Fruit fly (Drosophila melanogaster) whole organism, embryonic: ENCODE data around the gene CG12078.

ENCODE experiments used
- B-H1 ChIP-seq: fragments of 200-800 bp; sonication (Bioruptor generic); IDR thresholded peaks from 3 replicates; pipeline ENCODE4 v1.3.6; 2022; ENCODE audit warnings: missing biosample characterization, missing genetic modification characterization
- Bteb2 ChIP-seq: fragments of 200-800 bp; sonication (Bioruptor generic); optimal IDR thresholded peaks from 2 replicates; lab custom pipeline; 2016; ENCODE audit warnings: missing biosample characterization, missing genetic modification characterization
- CG10959 ChIP-seq: fragments of 200-800 bp; sonication (Bioruptor generic); IDR thresholded peaks from 2 replicates; pipeline ENCODE4 v1.3.6; 2022; ENCODE audit warnings: missing biosample characterization, missing genetic modification characterization
- CG11085 ChIP-seq: fragments of 200-800 bp; sonication (Bioruptor generic); IDR thresholded peaks from 2 replicates; pipeline ENCODE4 v1.3.6; 2022; ENCODE audit warnings: missing biosample characterization, missing genetic modification characterization
- CG11093 ChIP-seq: fragments of 200-800 bp; sonication (Bioruptor generic); IDR thresholded peaks from 3 replicates; pipeline ENCODE4 v1.3.6; 2022; ENCODE audit warnings: missing biosample characterization, missing genetic modification characterization
- CG11247 ChIP-seq: fragments of 200-800 bp; sonication (Bioruptor generic); IDR thresholded peaks from 2 replicates; pipeline ENCODE4 v1.3.6; 2022; ENCODE audit warnings: missing biosample characterization, missing genetic modification characterization
- CG11723 ChIP-seq: fragments of 200-800 bp; sonication (Bioruptor generic); optimal IDR thresholded peaks from 2 replicates; lab custom pipeline; 2017; ENCODE audit warnings: missing biosample characterization, mild to moderate bottlenecking, missing genetic modification characterization
- CG13424 ChIP-seq: fragments of 200-800 bp; sonication (Bioruptor generic); optimal IDR thresholded peaks from 2 replicates; lab custom pipeline; 2019; ENCODE audit warnings: missing biosample characterization, mild to moderate bottlenecking, missing genetic modification characterization, moderate library complexity
- CG1529 ChIP-seq: fragments of 200-800 bp; sonication (Bioruptor generic); optimal IDR thresholded peaks from 3 replicates; lab custom pipeline; 2018; ENCODE audit warnings: missing biosample characterization, missing genetic modification characterization
- CG17359 ChIP-seq: fragments of 200-800 bp; sonication (Bioruptor generic); optimal IDR thresholded peaks from 3 replicates; lab custom pipeline; 2018; ENCODE audit warnings: missing biosample characterization, mild to moderate bottlenecking, missing genetic modification characterization, moderate library complexity
- CG1792 ChIP-seq: fragments of 200-800 bp; sonication (Bioruptor generic); optimal IDR thresholded peaks from 2 replicates; lab custom pipeline; 2016; ENCODE audit warnings: missing biosample characterization, missing genetic modification characterization
- CG2678 ChIP-seq: fragments of 200-800 bp; sonication (Bioruptor generic); optimal IDR thresholded peaks from 3 replicates; lab custom pipeline; 2019; ENCODE audit warnings: missing biosample characterization, mild to moderate bottlenecking, missing genetic modification characterization, moderate library complexity
- CG2712 ChIP-seq: fragments of 200-800 bp; optimal IDR thresholded peaks from 3 replicates; lab custom pipeline; 2019; ENCODE audit warnings: missing biosample characterization, mild to moderate bottlenecking, missing genetic modification characterization, moderate library complexity
- CG30403 ChIP-seq: fragments of 200-800 bp; sonication (Bioruptor generic); optimal IDR thresholded peaks from 3 replicates; lab custom pipeline; 2016; ENCODE audit warnings: missing biosample characterization, missing genetic modification characterization
- CG4404 ChIP-seq: fragments of 200-800 bp; sonication (Bioruptor generic); IDR thresholded peaks from 2 replicates; pipeline ENCODE4 v1.3.6; 2022; ENCODE audit warnings: missing biosample characterization, missing genetic modification characterization
- CG5180 ChIP-seq: fragments of 200-800 bp; sonication (Bioruptor generic); optimal IDR thresholded peaks from 3 replicates; lab custom pipeline; 2017; ENCODE audit warnings: missing biosample characterization, missing genetic modification characterization, mild to moderate bottlenecking, moderate library complexity, missing genetic modification reagents
- CG5245 ChIP-seq: fragments of 200-800 bp; sonication (Bioruptor generic); optimal IDR thresholded peaks from 3 replicates; lab custom pipeline; 2016; ENCODE audit warnings: missing biosample characterization, missing genetic modification characterization
- CG7357 ChIP-seq: fragments of 200-800 bp; sonication (Bioruptor generic); IDR thresholded peaks from 3 replicates; pipeline ENCODE4 v1.3.6; 2022; ENCODE audit warnings: missing biosample characterization, missing genetic modification characterization
- CG9727 ChIP-seq: fragments of 200-800 bp; sonication (Bioruptor generic); optimal IDR thresholded peaks from 3 replicates; lab custom pipeline; 2017; ENCODE audit warnings: missing biosample characterization, mild to moderate bottlenecking, missing genetic modification characterization
- CG9817 ChIP-seq: fragments of 200-800 bp; sonication (Bioruptor generic); optimal IDR thresholded peaks from 2 replicates; lab custom pipeline; 2018; ENCODE audit warnings: missing biosample characterization, mild to moderate bottlenecking, missing genetic modification characterization, moderate library complexity
- D ChIP-seq, 2 experiments: fragments of 200-800 bp in 1 of 2; fragments of >200 bp in 1 of 2; sonication (Bioruptor generic) in 1 of 2; optimal IDR thresholded peaks; 2 replicates in 1 of 2; 3 replicates in 1 of 2; lab custom pipeline; 2017; ENCODE audit warnings: mild to moderate bottlenecking in 1 of 2, missing biosample characterization in 1 of 2, missing genetic modification characterization in 1 of 2, missing genetic modification reagents in 1 of 2
- Doc2 ChIP-seq: fragments of 200-800 bp; sonication (Bioruptor generic); IDR thresholded peaks from 2 replicates; pipeline ENCODE4 v1.3.6; 2022; ENCODE audit warnings: missing biosample characterization, missing genetic modification characterization
- Drgx ChIP-seq: fragments of 200-800 bp; sonication (Bioruptor generic); IDR thresholded peaks from 2 replicates; pipeline ENCODE4 v1.3.6; 2022; ENCODE audit warnings: missing biosample characterization, missing genetic modification characterization
- HLHmδ ChIP-seq: fragments of 200-800 bp; sonication (Bioruptor generic); optimal IDR thresholded peaks from 2 replicates; lab custom pipeline; 2018; ENCODE audit warnings: missing biosample characterization, mild to moderate bottlenecking, missing genetic modification characterization, moderate library complexity
- Hr3 ChIP-seq: fragments of 200-800 bp; sonication (Bioruptor generic); optimal IDR thresholded peaks from 3 replicates; lab custom pipeline; 2016; ENCODE audit warnings: missing biosample characterization, missing genetic modification characterization
- Hsf ChIP-seq: fragments of 200-800 bp; sonication (Bioruptor generic); optimal IDR thresholded peaks from 3 replicates; lab custom pipeline; 2016; ENCODE audit warnings: missing biosample characterization, missing genetic modification characterization
- NfI ChIP-seq: fragments of 200-800 bp; sonication (Bioruptor generic); optimal IDR thresholded peaks from 3 replicates; lab custom pipeline; 2018; ENCODE audit warnings: missing biosample characterization, mild to moderate bottlenecking, missing genetic modification characterization, moderate library complexity
- PHDP ChIP-seq: fragments of 200-800 bp; sonication (Bioruptor generic); optimal IDR thresholded peaks from 3 replicates; lab custom pipeline; 2018; ENCODE audit warnings: missing biosample characterization, mild to moderate bottlenecking, missing genetic modification characterization, moderate library complexity
- Poxn ChIP-seq: fragments of 200-800 bp; sonication (Bioruptor generic); IDR thresholded peaks from 2 replicates; pipeline ENCODE4 v1.3.6; 2022; ENCODE audit warnings: missing biosample characterization, missing genetic modification characterization
- Tbp ChIP-seq: fragments of >200 bp; optimal IDR thresholded peaks from 2 replicates; lab custom pipeline; 2018; ENCODE audit warnings: missing biosample characterization, missing genetic modification characterization
- ci ChIP-seq: fragments of 200-800 bp; sonication (Bioruptor generic); IDR thresholded peaks from 3 replicates; pipeline ENCODE4 v1.3.6; 2022; ENCODE audit warnings: missing biosample characterization, missing genetic modification characterization
- cwo ChIP-seq: fragments of 200-800 bp; sonication (Bioruptor generic); optimal IDR thresholded peaks from 3 replicates; lab custom pipeline; 2017; ENCODE audit warnings: missing biosample characterization, missing genetic modification characterization, mild to moderate bottlenecking, moderate library complexity, missing genetic modification reagents
- emc ChIP-seq: fragments of 200-800 bp; sonication (Bioruptor generic); optimal IDR thresholded peaks from 2 replicates; lab custom pipeline; 2016; ENCODE audit warnings: missing biosample characterization, missing genetic modification characterization
- ems ChIP-seq: fragments of 200-800 bp; sonication (Bioruptor generic); optimal IDR thresholded peaks from 3 replicates; lab custom pipeline; 2016; ENCODE audit warnings: missing biosample characterization, missing genetic modification characterization
- fru ChIP-seq: fragments of >200 bp; optimal IDR thresholded peaks from 2 replicates; lab custom pipeline; 2017
- ftz-f1 ChIP-seq: fragments of 200-800 bp; sonication (Bioruptor generic); optimal IDR thresholded peaks from 2 replicates; lab custom pipeline; 2016; ENCODE audit warnings: missing biosample characterization, missing genetic modification characterization
- gem ChIP-seq: fragments of 200-800 bp; sonication (Bioruptor generic); optimal IDR thresholded peaks from 2 replicates; lab custom pipeline; 2019; ENCODE audit warnings: missing biosample characterization, mild to moderate bottlenecking, missing genetic modification characterization, moderate library complexity
- gfzf ChIP-seq: fragments of 200-800 bp; sonication (Bioruptor generic); optimal IDR thresholded peaks from 2 replicates; lab custom pipeline; 2016; ENCODE audit warnings: missing biosample characterization, mild to moderate bottlenecking, missing genetic modification characterization, moderate library complexity
- jumu ChIP-seq: fragments of 200-800 bp; sonication (Bioruptor generic); optimal IDR thresholded peaks from 3 replicates; lab custom pipeline; 2016; ENCODE audit warnings: missing biosample characterization, missing genetic modification characterization
- lbe ChIP-seq: fragments of 200-800 bp; sonication (Bioruptor generic); optimal IDR thresholded peaks from 2 replicates; lab custom pipeline; 2016; ENCODE audit warnings: missing biosample characterization, mild to moderate bottlenecking, missing genetic modification characterization
- mirr ChIP-seq: fragments of 200-800 bp; sonication (Bioruptor generic); optimal IDR thresholded peaks from 3 replicates; lab custom pipeline; 2018; ENCODE audit warnings: missing biosample characterization, mild to moderate bottlenecking, missing genetic modification characterization
- nom ChIP-seq: fragments of 200-800 bp; sonication (Bioruptor generic); optimal IDR thresholded peaks from 2 replicates; lab custom pipeline; 2017; ENCODE audit warnings: missing biosample characterization, missing genetic modification characterization, mild to moderate bottlenecking, moderate library complexity, missing genetic modification reagents
- org-1 ChIP-seq: fragments of 200-800 bp; sonication (Bioruptor generic); optimal IDR thresholded peaks from 2 replicates; lab custom pipeline; 2017; ENCODE audit warnings: missing biosample characterization, missing genetic modification characterization
- prd ChIP-seq, 3 experiments: fragments of >200 bp in 2 of 3; fragments of 200-800 bp in 1 of 3; sonication (Bioruptor generic) in 1 of 3; optimal IDR thresholded peaks in 2 of 3; IDR thresholded peaks in 1 of 3; 2 replicates in 2 of 3; 3 replicates in 1 of 3; pipeline versions ENCODE4 v1.3.6 to Lab custom; 2017 to 2022; ENCODE audit warnings: missing biosample characterization in 1 of 3, missing genetic modification characterization in 1 of 3
- ro ChIP-seq: fragments of 200-800 bp; sonication (Bioruptor generic); IDR thresholded peaks from 2 replicates; pipeline ENCODE4 v1.3.6; 2022; ENCODE audit warnings: missing biosample characterization, missing genetic modification characterization
- salm ChIP-seq: fragments of 200-800 bp; sonication (Bioruptor generic); optimal IDR thresholded peaks from 2 replicates; lab custom pipeline; 2018; ENCODE audit warnings: missing biosample characterization, mild to moderate bottlenecking, missing genetic modification characterization
- sc ChIP-seq, 3 experiments: fragments of >200 bp in 2 of 3; fragments of 200-800 bp in 1 of 3; sonication (Bioruptor generic) in 1 of 3; optimal IDR thresholded peaks; 2 replicates in 2 of 3; 3 replicates in 1 of 3; lab custom pipeline; 2017; ENCODE audit warnings: mild to moderate bottlenecking in 1 of 3, missing biosample characterization in 1 of 3, missing genetic modification characterization in 1 of 3, missing genetic modification reagents in 1 of 3
- so ChIP-seq: fragments of 200-800 bp; sonication (Bioruptor generic); IDR thresholded peaks from 3 replicates; pipeline ENCODE4 v1.3.6; 2022; ENCODE audit warnings: missing biosample characterization, missing genetic modification characterization
- ttk ChIP-seq: fragments of 200-800 bp; sonication (Bioruptor generic); IDR thresholded peaks from 2 replicates; pipeline ENCODE4 v2.1.2; 2022; ENCODE audit warnings: missing biosample characterization, missing genetic modification characterization
- vnd ChIP-seq: fragments of 200-800 bp; sonication (Bioruptor generic); IDR thresholded peaks from 3 replicates; pipeline ENCODE4 v1.3.6; 2022; ENCODE audit warnings: missing biosample characterization, missing genetic modification characterization; ENCODE audit not compliant: partially characterized antibody

CG12078 gene

dm6 chr3L:3194059-3194458 lies 50.0 kb downstream of the CG12078 start (continued):
- peak; percentile 54; the same call in 1 of the 2 replicates for TF ChIP-seq Poxn
- TF ChIP-seq gem (tag; lab: Kevin White, UChicago): peak; percentile 96
- peak; percentile 85 for TF ChIP-seq ro (GFP tag; lab: Robert Waterston, UW)
- TF ChIP-seq ttk (GFP tag; lab: Robert Waterston, UW): peak; percentile 91
- TF ChIP-seq HLHmδ (GFP tag; lab: Kevin White, UChicago): no peak
- no peak for TF ChIP-seq fru (lab: Kevin White, UChicago)
- peak; percentile 89 for TF ChIP-seq cwo (GFP tag; lab: Kevin White, UChicago)
- no peak for TF ChIP-seq emc
- peak; percentile 63 for TF ChIP-seq ems (GFP tag; lab: Kevin White, UChicago)
- TF ChIP-seq gfzf: no peak
- peak; percentile 95 for TF ChIP-seq PHDP (tag; lab: Kevin White, UChicago)
- no peak for TF ChIP-seq D (optimal IDR thresholded peaks at IDR 0.05; lab: Kevin White, UChicago)
- TF ChIP-seq D (GFP tag; optimal IDR thresholded peaks at IDR 0.05; lab: Kevin White, UChicago): peak; percentile 93
- TF ChIP-seq ftz-f1 (GFP tag; lab: Kevin White, UChicago): no peak
- TF ChIP-seq CG11723 (GFP tag; lab: Kevin White, UChicago): peak; percentile 83
- no peak for TF ChIP-seq Tbp
- peak; percentile 85 for TF ChIP-seq CG30403
- peak; percentile 82 for TF ChIP-seq CG7357 (GFP tag; lab: Robert Waterston, UW)
- peak; percentile 93 for TF ChIP-seq so (GFP tag; lab: Robert Waterston, UW)
- TF ChIP-seq salm: peak; percentile 90
- peak; percentile 93 for TF ChIP-seq NfI (GFP tag; lab: Kevin White, UChicago)
- peak; percentile 29 for TF ChIP-seq jumu (GFP tag; lab: Kevin White, UChicago)
- peak; percentile 93 for TF ChIP-seq CG10959 (GFP tag; lab: Robert Waterston, UW)
- TF ChIP-seq prd (optimal IDR thresholded peaks at IDR 0.05; lab: Kevin White, UChicago): no peak
- peak; percentile 97 for TF ChIP-seq prd (GFP tag; IDR thresholded peaks at IDR 0.05; lab: Robert Waterston, UW)
- peak; percentile 99 for TF ChIP-seq Drgx (GFP tag; lab: Robert Waterston, UW)
- no peak for TF ChIP-seq vnd (GFP tag; lab: Robert Waterston, UW)
- TF ChIP-seq CG11093 (GFP tag; lab: Robert Waterston, UW): peak; percentile 88
- TF ChIP-seq mirr (GFP tag; lab: Kevin White, UChicago): peak; percentile 45
- TF ChIP-seq CG9727: peak; percentile 94
- TF ChIP-seq Hr3 (GFP tag; lab: Kevin White, UChicago): peak; percentile 89
- TF ChIP-seq CG11247 (GFP tag; lab: Robert Waterston, UW): peak; percentile 92
- TF ChIP-seq CG2712 (tag; lab: Kevin White, UChicago): peak; percentile 95
- peak; percentile 96 for TF ChIP-seq CG2678
- TF ChIP-seq CG9817 (tag; lab: Kevin White, UChicago): peak; percentile 82
- peak; percentile 88 for TF ChIP-seq CG1529 (GFP tag; lab: Kevin White, UChicago)
- TF ChIP-seq ci (GFP tag; lab: Robert Waterston, UW): peak; percentile 97
- peak; percentile 93 for TF ChIP-seq B-H1 (GFP tag; lab: Robert Waterston, UW)
- TF ChIP-seq Bteb2 (GFP tag; lab: Kevin White, UChicago): peak; percentile 52
- peak; percentile 93 for TF ChIP-seq CG13424 (tag; lab: Kevin White, UChicago)
- peak; percentile 76 for TF ChIP-seq Hsf (GFP tag; lab: Kevin White, UChicago)
- peak; percentile 73 for TF ChIP-seq Doc2
- peak; percentile 81 for TF ChIP-seq CG11085 (GFP tag; lab: Robert Waterston, UW)
- peak; percentile 94 for TF ChIP-seq lbe (GFP tag; lab: Kevin White, UChicago)
- peak; percentile 62 for TF ChIP-seq nom
- peak; percentile 98 for TF ChIP-seq CG17359 (tag; lab: Kevin White, UChicago)
- peak; percentile 87 for TF ChIP-seq CG5245 (GFP tag; lab: Kevin White, UChicago)
- peak; percentile 50 for TF ChIP-seq CG1792
- no peak for TF ChIP-seq sc (optimal IDR thresholded peaks at IDR 0.05; lab: Kevin White, UChicago)
- peak; percentile 91 for TF ChIP-seq sc (GFP tag; optimal IDR thresholded peaks at IDR 0.05; lab: Kevin White, UChicago)
- peak; percentile 80 for TF ChIP-seq CG5180 (GFP tag; lab: Kevin White, UChicago)
- peak; percentile 86 for TF ChIP-seq CG4404 (GFP tag; lab: Robert Waterston, UW)
- TF ChIP-seq org-1: peak; percentile 87
